Worm (Caenorhabditis elegans) whole organism, late embryonic: ENCODE results near the gene C46C2.2.

Source experiments
- C08G9.2 ChIP-seq: sonication (generic microtip); optimal IDR thresholded peaks from 2 replicates; lab custom pipeline; 2016; ENCODE audit warnings: mild to moderate bottlenecking, missing genetic modification characterization, moderate library complexity, missing compliant biosample characterization
- C38D4.7 ChIP-seq: fragments of 200-800 bp; sonication (Bioruptor generic); optimal IDR thresholded peaks from 2 replicates; lab custom pipeline; 2018; ENCODE audit warnings: mild to moderate bottlenecking, missing genetic modification characterization, moderate library complexity, missing compliant biosample characterization
- K09A11.1 ChIP-seq: sonication (generic microtip); optimal IDR thresholded peaks from 2 replicates; lab custom pipeline; 2017; ENCODE audit warnings: antibody characterized with exemption, mild to moderate bottlenecking, missing genetic modification characterization, missing compliant biosample characterization; ENCODE audit not compliant: insufficient read depth
- T23F11.4 ChIP-seq: fragments of 200-800 bp; sonication (Bioruptor generic); optimal IDR thresholded peaks from 2 replicates; lab custom pipeline; 2018; ENCODE audit warnings: mild to moderate bottlenecking, missing genetic modification characterization, missing compliant biosample characterization
- ahr-1 ChIP-seq: sonication (generic microtip); optimal IDR thresholded peaks from 2 replicates; lab custom pipeline; 2016; ENCODE audit warnings: missing genetic modification characterization, missing compliant biosample characterization
- ceh-14 ChIP-seq: sonication (generic microtip); optimal IDR thresholded peaks from 2 replicates; lab custom pipeline; 2016; ENCODE audit warnings: missing genotype, missing genetic modification characterization, missing compliant biosample characterization
- ceh-19 ChIP-seq: fragments of 200-800 bp; sonication (Bioruptor generic); optimal IDR thresholded peaks from 2 replicates; lab custom pipeline; 2018; ENCODE audit warnings: mild to moderate bottlenecking, missing genetic modification characterization, missing compliant biosample characterization
- ceh-2 ChIP-seq: sonication (generic microtip); optimal IDR thresholded peaks from 2 replicates; lab custom pipeline; 2016; ENCODE audit warnings: missing genotype, missing genetic modification characterization, missing compliant biosample characterization
- ceh-24 ChIP-seq: sonication (generic microtip); optimal IDR thresholded peaks from 2 replicates; lab custom pipeline; 2016; ENCODE audit warnings: mild to moderate bottlenecking, missing genetic modification characterization, missing compliant biosample characterization
- ceh-30 ChIP-seq: fragments of 150-350 bp; optimal IDR thresholded peaks from 2 replicates; lab custom pipeline; 2014; ENCODE audit warnings: missing biosample characterization, missing genetic modification characterization
- ceh-31 ChIP-seq: sonication (generic microtip); optimal IDR thresholded peaks from 2 replicates; lab custom pipeline; 2016; ENCODE audit warnings: missing genetic modification characterization, missing compliant biosample characterization
- ceh-45 ChIP-seq: fragments of 200-800 bp; sonication (Bioruptor generic); IDR thresholded peaks from 2 replicates; pipeline ENCODE4 v1.3.6; 2022; ENCODE audit warnings: missing genetic modification reagents, missing genetic modification characterization, missing compliant biosample characterization
- che-1 ChIP-seq: sonication (generic microtip); optimal IDR thresholded peaks from 2 replicates; lab custom pipeline; 2016; ENCODE audit warnings: mild to moderate bottlenecking, missing genetic modification characterization, missing compliant biosample characterization
- dmd-4 ChIP-seq: sonication (generic microtip); optimal IDR thresholded peaks from 2 replicates; lab custom pipeline; 2016; ENCODE audit warnings: borderline replicate concordance, missing genetic modification characterization, missing compliant biosample characterization
- dve-1 ChIP-seq: sonication (generic microtip); optimal IDR thresholded peaks from 2 replicates; lab custom pipeline; 2017; ENCODE audit warnings: antibody characterized with exemption, mild to moderate bottlenecking, missing genetic modification characterization, missing compliant biosample characterization
- fax-1 ChIP-seq: sonication (generic microtip); optimal IDR thresholded peaks from 2 replicates; lab custom pipeline; 2016; ENCODE audit warnings: missing genotype, missing genetic modification characterization, missing compliant biosample characterization
- fkh-10 ChIP-seq: fragments of 150-350 bp; optimal IDR thresholded peaks from 2 replicates; lab custom pipeline; 2014; ENCODE audit warnings: missing biosample characterization, missing genetic modification reagents, missing genetic modification characterization
- fkh-6 ChIP-seq: sonication (generic microtip); optimal IDR thresholded peaks from 2 replicates; lab custom pipeline; 2016; ENCODE audit warnings: missing genetic modification characterization, missing compliant biosample characterization
- hlh-13 ChIP-seq: fragments of 200-800 bp; sonication (Bioruptor generic); optimal IDR thresholded peaks from 2 replicates; lab custom pipeline; 2018; ENCODE audit warnings: mild to moderate bottlenecking, missing genetic modification characterization, missing compliant biosample characterization
- hlh-15 ChIP-seq: sonication (generic microtip); optimal IDR thresholded peaks from 2 replicates; lab custom pipeline; 2016; ENCODE audit warnings: missing genetic modification characterization, missing compliant biosample characterization
- hlh-30 ChIP-seq: sonication (generic microtip); optimal IDR thresholded peaks from 2 replicates; lab custom pipeline; 2017; ENCODE audit warnings: antibody characterized with exemption, missing genetic modification characterization, missing compliant biosample characterization; ENCODE audit not compliant: insufficient read depth
- hlh-6 ChIP-seq: sonication (generic microtip); optimal IDR thresholded peaks from 2 replicates; lab custom pipeline; 2016; ENCODE audit warnings: missing genotype, missing genetic modification characterization, missing compliant biosample characterization
- hlh-8 ChIP-seq: sonication (generic microtip); optimal IDR thresholded peaks from 2 replicates; lab custom pipeline; 2016; ENCODE audit warnings: missing genotype, missing genetic modification characterization, missing compliant biosample characterization
- lim-6 ChIP-seq: sonication (generic microtip); optimal IDR thresholded peaks from 2 replicates; lab custom pipeline; 2016; ENCODE audit warnings: missing genetic modification characterization, missing compliant biosample characterization
- lin-11 ChIP-seq: fragments of 200-800 bp; sonication (Bioruptor generic); optimal IDR thresholded peaks from 2 replicates; lab custom pipeline; 2018; ENCODE audit warnings: mild to moderate bottlenecking, missing genetic modification characterization, missing compliant biosample characterization
- nfya-1 ChIP-seq: sonication (generic microtip); optimal IDR thresholded peaks from 2 replicates; lab custom pipeline; 2017; ENCODE audit warnings: missing genetic modification characterization, mild to moderate bottlenecking, missing compliant biosample characterization, antibody characterized with exemption, moderate library complexity
- nhr-11 ChIP-seq: fragments of 150-350 bp; optimal IDR thresholded peaks from 2 replicates; lab custom pipeline; 2014; ENCODE audit warnings: missing biosample characterization, missing genetic modification characterization
- nhr-232 ChIP-seq: sonication (generic microtip); optimal IDR thresholded peaks from 2 replicates; lab custom pipeline; 2016; ENCODE audit warnings: missing genetic modification characterization, missing compliant biosample characterization
- pag-3 ChIP-seq: sonication (generic microtip); optimal IDR thresholded peaks from 2 replicates; lab custom pipeline; 2016; ENCODE audit warnings: missing compliant biosample characterization, missing genetic modification characterization, borderline replicate concordance
- pat-9 ChIP-seq: fragments of 200-800 bp; sonication (Bioruptor generic); optimal IDR thresholded peaks from 2 replicates; lab custom pipeline; 2018; ENCODE audit warnings: mild to moderate bottlenecking, missing genetic modification characterization, moderate library complexity, missing compliant biosample characterization
- pax-1 ChIP-seq: fragments of 150-350 bp; optimal IDR thresholded peaks from 2 replicates; lab custom pipeline; 2014; ENCODE audit warnings: missing biosample characterization, missing genetic modification characterization
- pqm-1 ChIP-seq: sonication (generic microtip); optimal IDR thresholded peaks from 2 replicates; lab custom pipeline; 2016; ENCODE audit warnings: missing genetic modification characterization, missing compliant biosample characterization
- rnt-1 ChIP-seq: sonication (generic microtip); optimal IDR thresholded peaks from 2 replicates; lab custom pipeline; 2016; ENCODE audit warnings: missing genetic modification characterization, missing compliant biosample characterization
- sox-2 ChIP-seq: fragments of 200-800 bp; sonication (Bioruptor generic); IDR thresholded peaks from 2 replicates; pipeline ENCODE4 v1.3.6; 2022; ENCODE audit warnings: missing genetic modification reagents, missing genetic modification characterization, missing compliant biosample characterization
- sox-4 ChIP-seq: sonication (generic microtip); optimal IDR thresholded peaks from 2 replicates; lab custom pipeline; 2017; ENCODE audit warnings: mild to moderate bottlenecking, missing genetic modification characterization, inconsistent platforms, missing compliant biosample characterization
- syd-9 ChIP-seq: sonication (generic microtip); optimal IDR thresholded peaks from 2 replicates; lab custom pipeline; 2016; ENCODE audit warnings: mild to moderate bottlenecking, missing genetic modification characterization, moderate library complexity, missing compliant biosample characterization
- tbx-2 ChIP-seq: sonication (generic microtip); optimal IDR thresholded peaks from 2 replicates; lab custom pipeline; 2016; ENCODE audit warnings: missing genetic modification characterization, missing compliant biosample characterization
- tbx-7 ChIP-seq: sonication (generic microtip); optimal IDR thresholded peaks from 2 replicates; lab custom pipeline; 2016; ENCODE audit warnings: missing genotype, missing genetic modification characterization, missing compliant biosample characterization
- ttx-3 ChIP-seq: sonication (generic microtip); optimal IDR thresholded peaks from 2 replicates; lab custom pipeline; 2016; ENCODE audit warnings: missing genetic modification reagents, missing genetic modification characterization, missing compliant biosample characterization
- unc-3 ChIP-seq, 2 experiments: fragments of 200-800 bp in 1 of 2; sonication (Bioruptor generic) in 1 of 2; sonication (generic microtip) in 1 of 2; conservative IDR thresholded peaks in 1 of 2; optimal IDR thresholded peaks in 1 of 2; 2 replicates each; pipeline versions ENCODE4 v1.3.6 to Lab custom; 2016 to 2022; ENCODE audit warnings: missing compliant biosample characterization in 2 of 2, missing genetic modification characterization in 2 of 2, missing genetic modification reagents in 1 of 2
- unc-42 ChIP-seq: sonication (generic microtip); optimal IDR thresholded peaks from 2 replicates; lab custom pipeline; 2016; ENCODE audit warnings: missing genotype, missing genetic modification characterization, missing compliant biosample characterization
- unc-55 ChIP-seq: sonication (generic microtip); optimal IDR thresholded peaks from 2 replicates; lab custom pipeline; 2017; ENCODE audit warnings: missing biosample characterization, missing genetic modification reagents, missing genetic modification characterization

The C46C2.2 gene

DNA sequence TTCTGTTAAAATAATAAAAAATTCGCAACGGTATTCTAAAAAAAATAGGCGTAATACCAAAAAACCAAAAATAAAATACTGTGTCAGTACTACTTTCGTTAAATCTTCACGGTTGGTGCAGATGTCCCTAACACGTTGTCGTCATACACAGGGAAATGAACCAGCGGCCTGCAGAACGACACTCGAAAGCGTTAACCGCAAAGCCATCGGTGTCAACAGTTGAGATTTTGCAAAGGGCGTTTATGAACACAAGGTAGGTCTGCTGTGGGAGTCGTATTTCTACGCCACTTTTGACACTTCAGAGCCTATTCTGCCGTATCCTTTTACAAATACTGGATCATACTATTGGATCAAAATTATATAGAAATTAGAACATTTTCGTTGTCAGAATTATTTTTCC, 26.3 kb upstream of the C46C2.2 start (continued):
- TF ChIP-seq sox-4 (tag; lab: Kevin White, UChicago) (peak; percentile 92), C38D4.7 (GFP tag; lab: Kevin White, UChicago) (peak; percentile 91), dve-1 (tag; lab: Kevin White, UChicago) (peak; percentile 79), fkh-10 (GFP tag; lab: Kevin White, UChicago) (no peak), hlh-6 (tag; lab: Kevin White, UChicago) (peak; percentile 95), C08G9.2 (peak; percentile 85), ahr-1 (tag; lab: Kevin White, UChicago) (peak; percentile 72), ceh-24 (tag; lab: Kevin White, UChicago) (peak; percentile 65), nhr-11 (tag; lab: Kevin White, UChicago) (no peak), unc-55 (GFP tag; lab: Kevin White, UChicago) (peak; percentile 42), K09A11.1 (tag; lab: Kevin White, UChicago) (peak; percentile 43), pat-9 (tag; lab: Kevin White, UChicago) (peak; percentile 92), ceh-2 (peak; percentile 84), fax-1 (peak; percentile 85), nhr-232 (tag; lab: Kevin White, UChicago) (peak; percentile 90), ceh-30 (tag; lab: Kevin White, UChicago) (peak; percentile 75), ceh-31 (tag; lab: Kevin White, UChicago) (peak; percentile 87), rnt-1 (tag; lab: Kevin White, UChicago) (peak; percentile 96), nfya-1 (tag; lab: Kevin White, UChicago) (peak; percentile 61), ceh-14 (tag; lab: Kevin White, UChicago) (peak; percentile 78), lin-11 (tag; lab: Kevin White, UChicago) (peak; percentile 88), pqm-1 (peak; percentile 72), lim-6 (tag; lab: Kevin White, UChicago) (peak; percentile 13), ceh-45 (peak; percentile 88), ttx-3 (tag; lab: Kevin White, UChicago) (peak; percentile 94), sox-2 (GFP tag; lab: Robert Waterston, UW) (peak; percentile 72), hlh-13 (peak; percentile 92), hlh-15 (tag; lab: Kevin White, UChicago) (peak; percentile 86), tbx-2 (peak; percentile 91), pag-3 (tag; lab: Kevin White, UChicago) (peak; percentile 56), tbx-7 (peak; percentile 60), T23F11.4 (GFP tag; lab: Kevin White, UChicago) (peak; percentile 94), hlh-8 (tag; lab: Kevin White, UChicago) (peak; percentile 83), pax-1 (tag; lab: Kevin White, UChicago) (no peak), syd-9 (tag; lab: Kevin White, UChicago) (peak; percentile 96), che-1 (tag; lab: Kevin White, UChicago) (peak; percentile 94), dmd-4 (tag; lab: Kevin White, UChicago) (peak; percentile 84), ceh-19 (GFP tag; lab: Kevin White, UChicago) (peak; percentile 93), unc-42 (tag; lab: Kevin White, UChicago) (peak; percentile 48)

DNA sequence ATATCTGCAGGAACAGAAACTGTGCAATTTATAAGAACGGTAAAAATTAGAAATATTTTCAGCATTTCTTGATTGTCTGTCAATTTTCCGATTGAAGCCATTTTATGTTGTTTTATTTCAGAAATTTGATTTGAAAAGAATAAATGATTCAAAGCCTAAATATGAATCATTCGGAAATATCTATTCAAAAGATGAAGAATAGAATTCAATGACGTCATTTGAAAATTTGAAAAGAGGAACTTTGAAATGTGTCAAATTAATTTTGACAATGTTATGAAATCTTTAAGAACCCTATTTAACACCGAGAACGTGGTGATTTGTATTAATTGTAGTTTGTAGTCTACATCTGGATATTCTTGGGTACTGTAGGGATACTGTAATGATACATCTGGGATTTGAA, 25.0 kb upstream of the C46C2.2 start, which contains the start of gene C46C2.5:
Gene C46C2.5, minus strand, starts transcription at position 101 of the 400 bp plus-strand sequence.
- TF ChIP-seq unc-3 (GFP tag; conservative IDR thresholded peaks at IDR 0.05; lab: Robert Waterston, UW): no peak
- no peak for TF ChIP-seq unc-3 (tag; optimal IDR thresholded peaks at IDR 0.05; lab: Kevin White, UChicago)
- TF ChIP-seq hlh-30 (tag; lab: Kevin White, UChicago): no peak
- no peak for TF ChIP-seq fkh-6
- TF ChIP-seq, all 69 proteins: peak for 0
